Fruit fly (Drosophila melanogaster) whole organism, adult: ENCODE results near the gene sens.

Experiments
- CG11617 ChIP-seq: fragments of 200-800 bp; sonication (Bioruptor generic); optimal IDR thresholded peaks from 2 replicates; lab custom pipeline; 2017; ENCODE audit warnings: mild to moderate bottlenecking, missing biosample characterization, missing genetic modification reagents, missing genetic modification characterization
- CG12768 ChIP-seq: fragments of 200-800 bp; sonication (Bioruptor generic); optimal IDR thresholded peaks from 2 replicates; lab custom pipeline; 2017; ENCODE audit warnings: missing biosample characterization, missing genetic modification characterization, mild to moderate bottlenecking, moderate library complexity, missing genetic modification reagents
- CG14711 ChIP-seq: fragments of 200-800 bp; sonication (Bioruptor generic); optimal IDR thresholded peaks from 2 replicates; lab custom pipeline; 2018; ENCODE audit warnings: missing biosample characterization, mild to moderate bottlenecking, missing genetic modification characterization, moderate library complexity
- CG1620 ChIP-seq: fragments of 200-800 bp; sonication (Bioruptor generic); optimal IDR thresholded peaks from 2 replicates; lab custom pipeline; 2016; ENCODE audit warnings: missing biosample characterization, missing genetic modification characterization
- CG33017 ChIP-seq: fragments of 200-800 bp; sonication (Bioruptor generic); optimal IDR thresholded peaks from 2 replicates; lab custom pipeline; 2018; ENCODE audit warnings: missing biosample characterization, mild to moderate bottlenecking, missing genetic modification characterization, moderate library complexity
- CG5204 ChIP-seq: fragments of 200-800 bp; sonication (Bioruptor generic); optimal IDR thresholded peaks from 2 replicates; lab custom pipeline; 2016; ENCODE audit warnings: missing biosample characterization, missing genetic modification characterization
- CG7045 ChIP-seq: fragments of 200-800 bp; sonication (Bioruptor generic); optimal IDR thresholded peaks from 2 replicates; lab custom pipeline; 2017; ENCODE audit warnings: missing biosample characterization, mild to moderate bottlenecking, missing genetic modification characterization
- CG7101 ChIP-seq: fragments of 200-800 bp; sonication (Bioruptor generic); optimal IDR thresholded peaks from 2 replicates; lab custom pipeline; 2018; ENCODE audit warnings: missing biosample characterization, mild to moderate bottlenecking, missing genetic modification characterization, moderate library complexity
- Clk ChIP-seq: fragments of 200-800 bp; sonication (Bioruptor generic); optimal IDR thresholded peaks from 2 replicates; lab custom pipeline; 2017; ENCODE audit warnings: missing biosample characterization, missing genetic modification characterization
- Crg-1 ChIP-seq: fragments of 200-800 bp; sonication (Bioruptor generic); optimal IDR thresholded peaks from 2 replicates; lab custom pipeline; 2016; ENCODE audit warnings: missing biosample characterization, missing genetic modification characterization
- Hr96 ChIP-seq: fragments of 200-800 bp; sonication (Bioruptor generic); optimal IDR thresholded peaks from 2 replicates; lab custom pipeline; 2016; ENCODE audit warnings: missing biosample characterization, missing genetic modification characterization
- Mnt ChIP-seq: fragments of 200-800 bp; sonication (Bioruptor generic); optimal IDR thresholded peaks from 2 replicates; lab custom pipeline; 2016; ENCODE audit warnings: missing biosample characterization, mild to moderate bottlenecking, missing genetic modification characterization
- bab1 ChIP-seq: fragments of 200-800 bp; sonication (Bioruptor generic); optimal IDR thresholded peaks from 3 replicates; lab custom pipeline; 2019; ENCODE audit warnings: missing biosample characterization, mild to moderate bottlenecking, missing genetic modification characterization, moderate library complexity
- cic ChIP-seq: fragments of 200-800 bp; sonication (Bioruptor generic); optimal IDR thresholded peaks from 2 replicates; lab custom pipeline; 2017; ENCODE audit warnings: missing biosample characterization, mild to moderate bottlenecking, missing genetic modification characterization, moderate library complexity
- cnc ChIP-seq, 2 experiments: fragments of >200 bp; optimal IDR thresholded peaks; 2 replicates each; lab custom pipeline; 2017
- kay ChIP-seq: fragments of 200-800 bp; sonication (Bioruptor generic); peaks from one replicate; lab custom pipeline; 2016; ENCODE audit warnings: missing biosample characterization, missing genetic modification characterization, borderline replicate concordance
- ovo ChIP-seq: fragments of 200-800 bp; sonication (Bioruptor generic); optimal IDR thresholded peaks from 2 replicates; lab custom pipeline; 2016; ENCODE audit warnings: missing biosample characterization, missing genetic modification characterization
- pad ChIP-seq: fragments of 200-800 bp; sonication (Bioruptor generic); optimal IDR thresholded peaks from 3 replicates; lab custom pipeline; 2017; ENCODE audit warnings: missing biosample characterization, missing genetic modification characterization, mild to moderate bottlenecking, moderate library complexity, missing genetic modification reagents
- tj ChIP-seq: fragments of 200-800 bp; sonication (Bioruptor generic); optimal IDR thresholded peaks from 3 replicates; lab custom pipeline; 2017; ENCODE audit warnings: missing biosample characterization, mild to moderate bottlenecking, missing genetic modification characterization, moderate library complexity
- toe ChIP-seq: fragments of 200-800 bp; sonication (Bioruptor generic); optimal IDR thresholded peaks from 2 replicates; lab custom pipeline; 2016; ENCODE audit warnings: missing biosample characterization, missing genetic modification characterization

sens gene

dm6 chr3L:13409809-13410521, 9.0 kb upstream of the sens start:
- TF ChIP-seq kay = peak; percentile 23
- no peak for TF ChIP-seq Crg-1

- no peak for TF ChIP-seq tj (GFP tag; lab: Kevin White, UChicago)
- no peak for TF ChIP-seq Mnt (GFP tag; lab: Kevin White, UChicago)
- no peak for TF ChIP-seq CG1620 (GFP tag; lab: Kevin White, UChicago)
- TF ChIP-seq CG7045 (GFP tag; lab: Kevin White, UChicago) = no peak
- TF ChIP-seq CG11617 (GFP tag; lab: Kevin White, UChicago) = no peak
- no peak for TF ChIP-seq cnc (optimal IDR thresholded peaks at IDR 0.05; lab: Kevin White, UChicago)
- TF ChIP-seq CG5204 (GFP tag; lab: Kevin White, UChicago) = no peak
- TF ChIP-seq CG14711 = no peak
- no peak for TF ChIP-seq CG12768 (GFP tag; lab: Kevin White, UChicago)
- no peak for TF ChIP-seq Crg-1
These were observed 5.9 kb upstream of the sens start for dm6 chr3L:13406873-13407272.

dm6 chr3L:13403141-13403867, 2.4 kb upstream of the sens start:
- TF ChIP-seq CG7101 (tag; lab: Kevin White, UChicago) = no peak
- no peak for TF ChIP-seq bab1 (GFP tag; lab: Kevin White, UChicago)
- TF ChIP-seq Crg-1 = no peak
- no peak for TF ChIP-seq CG5204 (GFP tag; lab: Kevin White, UChicago)
- TF ChIP-seq ovo = no peak
- TF ChIP-seq Hr96 (GFP tag; lab: Kevin White, UChicago) = no peak
- TF ChIP-seq toe = no peak
- no peak for TF ChIP-seq Mnt (GFP tag; lab: Kevin White, UChicago)

dm6 chr3L:13397656-13398055, 3.3 kb downstream of the sens start:
- TF ChIP-seq Hr96 (GFP tag; lab: Kevin White, UChicago) (no peak), Mnt (GFP tag; lab: Kevin White, UChicago) (no peak), CG1620 (GFP tag; lab: Kevin White, UChicago) (no peak), CG11617 (GFP tag; lab: Kevin White, UChicago) (no peak)

- no peak for TF ChIP-seq CG12768 (GFP tag; lab: Kevin White, UChicago)
- TF ChIP-seq CG1620 (GFP tag; lab: Kevin White, UChicago) = no peak
- no peak for TF ChIP-seq CG33017 (tag; lab: Kevin White, UChicago)
- no peak for TF ChIP-seq tj (GFP tag; lab: Kevin White, UChicago)
- TF ChIP-seq Crg-1 = no peak
- TF ChIP-seq cic (GFP tag; lab: Kevin White, UChicago) = no peak
These were observed 7.4 kb downstream of the sens start for dm6 chr3L:13393538-13393937.

dm6 chr3L:13389834-13390233, 11.1 kb downstream of the sens start, which contains the start of gene Poc1:
Gene Poc1 (minus strand): TSS chr3L:13390006.
- TF ChIP-seq CG1620 (GFP tag; lab: Kevin White, UChicago) = no peak
- no peak for TF ChIP-seq CG11617 (GFP tag; lab: Kevin White, UChicago)
- no peak for TF ChIP-seq ovo
- TF ChIP-seq kay = no peak
- no peak for TF ChIP-seq cic (GFP tag; lab: Kevin White, UChicago)

- TF ChIP-seq CG7101 (tag; lab: Kevin White, UChicago) = no peak
- no peak for TF ChIP-seq CG12768 (GFP tag; lab: Kevin White, UChicago)
- no peak for TF ChIP-seq CG5204 (GFP tag; lab: Kevin White, UChicago)
- TF ChIP-seq Hr96 (GFP tag; lab: Kevin White, UChicago) = no peak
- TF ChIP-seq ovo = no peak
- no peak for TF ChIP-seq Clk (GFP tag; lab: Kevin White, UChicago)
- TF ChIP-seq CG11617 (GFP tag; lab: Kevin White, UChicago) = no peak
- no peak for TF ChIP-seq CG33017 (tag; lab: Kevin White, UChicago)
- TF ChIP-seq Crg-1 = no peak
- no peak for TF ChIP-seq pad (GFP tag; lab: Kevin White, UChicago)
- TF ChIP-seq CG7045 (GFP tag; lab: Kevin White, UChicago) = no peak
- TF ChIP-seq toe = no peak
- no peak for TF ChIP-seq tj (GFP tag; lab: Kevin White, UChicago)
These were observed 13.3 kb downstream of the sens start, which contains the start of gene CG10171 for dm6 chr3L:13387608-13388007. Gene CG10171 (minus strand): TSS chr3L:13387907.
